Fruit fly (Drosophila melanogaster): Measurements from ENCODE around the gene ed.

The ed gene

dm6 chr2L:4084166-4084565 is 53.0 kb downstream of the ed start (continued):
- TF ChIP-seq CG43689 (GFP tag; IDR thresholded peaks at IDR 0.05), result no peak
- TF ChIP-seq sob (GFP tag; IDR thresholded peaks at IDR 0.05), result no peak
- TF ChIP-seq CG7839 (tag; optimal IDR thresholded peaks at IDR 0.05), result peak; percentile 20
- TF ChIP-seq gem (tag; optimal IDR thresholded peaks at IDR 0.05), result peak; percentile 53
- no peak for TF ChIP-seq CG17802 (tag; optimal IDR thresholded peaks at IDR 0.05)
- TF ChIP-seq Rfx (GFP tag; IDR thresholded peaks at IDR 0.05), result 0 out of 2 replicates have a peak, but pooled peaks have one; percentile 44
- TF ChIP-seq ERR (GFP tag; optimal IDR thresholded peaks at IDR 0.05), result no peak

DNA sequence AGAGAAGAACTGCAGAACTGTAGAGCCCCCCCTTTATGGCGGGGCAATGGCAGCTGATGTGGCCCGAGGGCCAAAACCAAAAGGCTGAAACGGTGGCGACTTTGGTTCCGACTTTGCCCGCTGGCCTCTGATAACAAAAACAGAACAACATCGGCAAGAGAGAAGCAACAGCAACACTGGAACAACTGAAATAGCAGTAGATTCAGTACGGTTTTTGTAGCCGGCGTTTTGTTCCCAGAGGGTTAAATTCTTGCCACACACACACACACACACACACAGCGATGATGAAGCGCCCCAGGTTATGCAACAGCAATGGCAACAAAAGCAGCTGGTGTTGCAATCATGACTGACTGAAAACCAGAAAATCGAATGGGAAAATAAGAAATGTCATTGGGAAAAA is 58.4 kb downstream of the ed start:
- no peak for TF ChIP-seq CG10209 (GFP tag; optimal IDR thresholded peaks at IDR 0.05)
- no peak for TF ChIP-seq Dip3 (GFP tag; optimal IDR thresholded peaks at IDR 0.05)
- peak; percentile 52 for TF ChIP-seq CG4424 (GFP tag; optimal IDR thresholded peaks at IDR 0.05)
- no peak for TF ChIP-seq bab2 (GFP tag; optimal IDR thresholded peaks at IDR 0.05)
- TF ChIP-seq fd96Cb (tag; optimal IDR thresholded peaks at IDR 0.05), result no peak
- no peak for TF ChIP-seq amos (GFP tag; IDR thresholded peaks at IDR 0.05; ENCODE audit: partially characterized antibody)
- TF ChIP-seq tap (tag; optimal IDR thresholded peaks at IDR 0.05), result no peak
- TF ChIP-seq CG18476 (GFP tag; optimal IDR thresholded peaks at IDR 0.05), result no peak
- no peak for TF ChIP-seq CG13775 (GFP tag; optimal IDR thresholded peaks at IDR 0.05)
- TF ChIP-seq tio (GFP tag; optimal IDR thresholded peaks at IDR 0.05), result no peak
- TF ChIP-seq Poxn (GFP tag; IDR thresholded peaks at IDR 0.05), result no peak
- TF ChIP-seq CG12391 (tag; optimal IDR thresholded peaks at IDR 0.05), result no peak
- no peak for TF ChIP-seq YL-1 (GFP tag; optimal IDR thresholded peaks at IDR 0.05)
- no peak for TF ChIP-seq CG11695 (GFP tag; IDR thresholded peaks at IDR 0.05)
- peak; percentile 35 for TF ChIP-seq cg (GFP tag; optimal IDR thresholded peaks at IDR 0.05)
- TF ChIP-seq Optix (GFP tag; IDR thresholded peaks at IDR 0.05), result no peak
- TF ChIP-seq Spps (tag; optimal IDR thresholded peaks at IDR 0.05), result no peak
- no peak for TF ChIP-seq CG4404 (GFP tag; IDR thresholded peaks at IDR 0.05)
- TF ChIP-seq kni (GFP tag; optimal IDR thresholded peaks at IDR 0.05), result no peak
- no peak for TF ChIP-seq HLH3B (GFP tag; IDR thresholded peaks at IDR 0.05)
- no peak for TF ChIP-seq so (GFP tag; IDR thresholded peaks at IDR 0.05)
- TF ChIP-seq kah (GFP tag; optimal IDR thresholded peaks at IDR 0.05), result no peak
- peak; percentile 57 for TF ChIP-seq sens (GFP tag)
- TF ChIP-seq CG15601 (tag; optimal IDR thresholded peaks at IDR 0.05), result no peak

DNA sequence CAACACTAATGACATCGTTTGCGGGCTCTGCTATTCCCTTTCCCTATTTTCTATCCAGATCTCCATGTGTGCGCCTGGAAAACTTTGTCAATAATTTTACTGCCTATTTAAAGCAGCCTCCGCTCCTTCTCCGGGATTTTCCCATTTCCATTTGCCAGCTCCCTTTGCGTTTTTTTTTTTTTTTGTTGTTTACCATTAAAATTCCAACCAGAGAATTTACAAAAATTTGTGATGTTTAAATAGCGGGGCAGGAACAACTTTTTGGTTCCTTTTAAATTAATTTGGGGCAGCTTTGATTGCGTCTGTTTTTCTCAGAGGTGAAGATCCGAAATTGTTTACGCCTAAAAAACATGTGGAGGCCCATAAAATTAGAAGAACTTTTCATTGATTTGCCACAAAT is 60.5 kb downstream of the ed start:
- TF ChIP-seq sens (GFP tag) (peak; percentile 74), CG18262 (tag; optimal IDR thresholded peaks at IDR 0.05) (no peak), twi (tag; optimal IDR thresholded peaks at IDR 0.05) (peak; percentile 60), CG8765 (GFP tag; IDR thresholded peaks at IDR 0.05) (no peak), sd (tag; optimal IDR thresholded peaks at IDR 0.05) (peak; percentile 92), CG14667 (GFP tag; IDR thresholded peaks at IDR 0.05) (no peak), rib (GFP tag; IDR thresholded peaks at IDR 0.05) (no peak), Sry-β (GFP tag; optimal IDR thresholded peaks at IDR 0.05) (no peak), CG7745 (tag; optimal IDR thresholded peaks at IDR 0.05) (peak; percentile 46)
